Fruit fly (Drosophila melanogaster) whole organism, embryonic: ENCODE measurements around the gene CG13601.

Source experiments
- B-H2 ChIP-seq: fragments of 200-800 bp; sonication (Bioruptor generic); optimal IDR thresholded peaks from 2 replicates; lab custom pipeline; 2018; ENCODE audit warnings: missing biosample characterization, mild to moderate bottlenecking, missing genetic modification characterization
- CG1024 ChIP-seq: fragments of 200-800 bp; sonication (Bioruptor generic); IDR thresholded peaks from 2 replicates; pipeline ENCODE4 v1.3.6; 2022; ENCODE audit warnings: missing biosample characterization, missing genetic modification characterization
- CG10366 ChIP-seq: fragments of 200-800 bp; sonication (Bioruptor generic); IDR thresholded peaks from 2 replicates; pipeline ENCODE4 v1.3.6; 2022; ENCODE audit warnings: missing biosample characterization, missing genetic modification characterization
- CG10979 ChIP-seq: fragments of 200-800 bp; sonication (Bioruptor generic); optimal IDR thresholded peaks from 2 replicates; lab custom pipeline; 2018; ENCODE audit warnings: missing biosample characterization, mild to moderate bottlenecking, missing genetic modification characterization, moderate library complexity
- CG11695 ChIP-seq: fragments of 200-800 bp; sonication (Bioruptor generic); IDR thresholded peaks from 3 replicates; pipeline ENCODE4 v1.3.6; 2022; ENCODE audit warnings: missing biosample characterization, missing genetic modification characterization
- CG12744 ChIP-seq: fragments of 200-800 bp; sonication (Bioruptor generic); optimal IDR thresholded peaks from 2 replicates; lab custom pipeline; 2016; ENCODE audit warnings: missing biosample characterization, missing genetic modification characterization
- CG13624 ChIP-seq: fragments of 200-800 bp; sonication (Bioruptor generic); optimal IDR thresholded peaks from 2 replicates; lab custom pipeline; 2016; ENCODE audit warnings: missing biosample characterization, missing genetic modification characterization
- CG15011 ChIP-seq: fragments of 200-800 bp; sonication (Bioruptor generic); optimal IDR thresholded peaks from 3 replicates; lab custom pipeline; 2018; ENCODE audit warnings: missing biosample characterization, mild to moderate bottlenecking, missing genetic modification characterization
- CG15514 ChIP-seq: fragments of 200-800 bp; sonication (Bioruptor generic); optimal IDR thresholded peaks from 3 replicates; lab custom pipeline; 2017; ENCODE audit warnings: missing biosample characterization, missing genetic modification characterization, mild to moderate bottlenecking, moderate library complexity, missing genetic modification reagents
- CG17612 ChIP-seq: fragments of 200-800 bp; sonication (Bioruptor generic); IDR thresholded peaks from 2 replicates; pipeline ENCODE4 v1.3.6; 2022; ENCODE audit warnings: missing biosample characterization, missing genetic modification characterization
- CG2889 ChIP-seq: fragments of 200-800 bp; sonication (Bioruptor generic); IDR thresholded peaks from 3 replicates; pipeline ENCODE4 v1.3.6; 2022; ENCODE audit warnings: missing biosample characterization, missing genetic modification characterization
- CG31388 ChIP-seq: fragments of 200-800 bp; sonication (Bioruptor generic); optimal IDR thresholded peaks from 2 replicates; lab custom pipeline; 2016; ENCODE audit warnings: missing biosample characterization, missing genetic modification characterization
- CG34422 ChIP-seq: fragments of 200-800 bp; sonication (Bioruptor generic); IDR thresholded peaks from 3 replicates; pipeline ENCODE4 v1.3.6; 2022; ENCODE audit warnings: missing biosample characterization, missing genetic modification characterization
- CG3726 ChIP-seq: fragments of 200-800 bp; sonication (Bioruptor generic); IDR thresholded peaks from 3 replicates; pipeline ENCODE4, ENCODE4 v1.3.6; 2022; ENCODE audit warnings: missing biosample characterization, missing genetic modification characterization
- CG3838 ChIP-seq: fragments of 200-800 bp; sonication (Bioruptor generic); optimal IDR thresholded peaks from 3 replicates; lab custom pipeline; 2016; ENCODE audit warnings: missing biosample characterization, missing genetic modification characterization
- CG4282 ChIP-seq: fragments of 200-800 bp; sonication (Bioruptor generic); optimal IDR thresholded peaks from 2 replicates; lab custom pipeline; 2016; ENCODE audit warnings: missing biosample characterization, missing genetic modification characterization
- CG5180 ChIP-seq: fragments of 200-800 bp; sonication (Bioruptor generic); optimal IDR thresholded peaks from 3 replicates; lab custom pipeline; 2017; ENCODE audit warnings: missing biosample characterization, missing genetic modification characterization, mild to moderate bottlenecking, moderate library complexity, missing genetic modification reagents
- CG6854 ChIP-seq: fragments of 200-800 bp; sonication (Bioruptor generic); optimal IDR thresholded peaks from 3 replicates; lab custom pipeline; 2017; ENCODE audit warnings: missing biosample characterization, mild to moderate bottlenecking, missing genetic modification characterization
- CG7963 ChIP-seq: fragments of 200-800 bp; sonication (Bioruptor generic); IDR thresholded peaks from 3 replicates; pipeline ENCODE4 v1.3.6; 2022; ENCODE audit warnings: missing biosample characterization, missing genetic modification characterization; ENCODE audit not compliant: partially characterized antibody
- CG8290 ChIP-seq, 3 experiments: fragments of 200-800 bp; sonication (Bioruptor generic); optimal IDR thresholded peaks; 2 replicates each; lab custom pipeline; 2016 to 2019; ENCODE audit warnings: missing biosample characterization in 3 of 3, missing genetic modification characterization in 3 of 3, mild to moderate bottlenecking in 2 of 3, moderate library complexity in 1 of 3
- CkIIα-i1 ChIP-seq: fragments of 200-800 bp; sonication (Bioruptor generic); IDR thresholded peaks from 2 replicates; pipeline ENCODE4 v1.3.6; 2022; ENCODE audit warnings: missing biosample characterization, missing genetic modification characterization
- D19B ChIP-seq: fragments of 200-800 bp; sonication (Bioruptor generic); optimal IDR thresholded peaks from 2 replicates; lab custom pipeline; 2017; ENCODE audit warnings: missing biosample characterization, mild to moderate bottlenecking, missing genetic modification characterization
- Dip3 ChIP-seq: fragments of 200-800 bp; sonication (Bioruptor generic); optimal IDR thresholded peaks from 3 replicates; lab custom pipeline; 2016; ENCODE audit warnings: missing biosample characterization, missing genetic modification characterization
- E2f1 ChIP-seq: fragments of 200-800 bp; sonication (Bioruptor generic); IDR thresholded peaks from 2 replicates; pipeline ENCODE4 v1.3.6; 2022; ENCODE audit warnings: missing biosample characterization, missing genetic modification characterization
- Elba2 ChIP-seq: fragments of 200-800 bp; sonication (Bioruptor generic); optimal IDR thresholded peaks from 3 replicates; lab custom pipeline; 2016; ENCODE audit warnings: missing biosample characterization, missing genetic modification characterization
- Ets65A ChIP-seq: fragments of 200-800 bp; sonication (Bioruptor generic); peaks from one replicate; lab custom pipeline; 2016; ENCODE audit warnings: missing biosample characterization, missing genetic modification characterization
- HLH3B ChIP-seq: fragments of 200-800 bp; sonication (Bioruptor generic); IDR thresholded peaks from 2 replicates; pipeline ENCODE4 v1.3.6; 2022; ENCODE audit warnings: missing biosample characterization, missing genetic modification characterization
- HLH54F ChIP-seq: fragments of 200-800 bp; sonication (Bioruptor generic); optimal IDR thresholded peaks from 3 replicates; lab custom pipeline; 2016; ENCODE audit warnings: missing biosample characterization, missing genetic modification characterization
- MTF-1 ChIP-seq: fragments of 200-800 bp; sonication (Bioruptor generic); optimal IDR thresholded peaks from 2 replicates; lab custom pipeline; 2018; ENCODE audit warnings: missing biosample characterization, mild to moderate bottlenecking, missing genetic modification characterization, borderline replicate concordance
- Mrtf ChIP-seq: fragments of 200-800 bp; sonication (Bioruptor generic); IDR thresholded peaks from 3 replicates; pipeline ENCODE4 v1.3.6; 2022; ENCODE audit warnings: missing biosample characterization, missing genetic modification characterization
- Nf-YB ChIP-seq: fragments of 200-800 bp; sonication (Bioruptor generic); optimal IDR thresholded peaks from 3 replicates; lab custom pipeline; 2019; ENCODE audit warnings: missing biosample characterization, mild to moderate bottlenecking, missing genetic modification characterization, moderate library complexity
- Optix ChIP-seq: fragments of 200-800 bp; sonication (Bioruptor generic); IDR thresholded peaks from 3 replicates; pipeline ENCODE4 v1.3.6; 2022; ENCODE audit warnings: missing biosample characterization, missing genetic modification characterization
- Pdp1 ChIP-seq, 2 experiments: fragments of 200-800 bp; sonication (Bioruptor generic); optimal IDR thresholded peaks; 3 replicates each; lab custom pipeline; 2016; ENCODE audit warnings: missing biosample characterization in 2 of 2, missing genetic modification characterization in 2 of 2, mild to moderate bottlenecking in 1 of 2, moderate library complexity in 1 of 2
- Spps ChIP-seq: fragments of 200-800 bp; sonication (Bioruptor generic); optimal IDR thresholded peaks from 2 replicates; lab custom pipeline; 2018; ENCODE audit warnings: missing biosample characterization, mild to moderate bottlenecking, missing genetic modification characterization
- Taf1 ChIP-seq: fragments of 200-800 bp; sonication (Bioruptor generic); IDR thresholded peaks from 2 replicates; pipeline ENCODE4 v1.3.6; 2022; ENCODE audit warnings: missing biosample characterization, missing genetic modification characterization
- bigmax ChIP-seq: fragments of 200-800 bp; sonication (Bioruptor generic); optimal IDR thresholded peaks from 2 replicates; lab custom pipeline; 2018; ENCODE audit warnings: missing biosample characterization, mild to moderate bottlenecking, missing genetic modification characterization
- br ChIP-seq: fragments of >200 bp; optimal IDR thresholded peaks from 2 replicates; lab custom pipeline; 2017
- chn ChIP-seq: fragments of 200-800 bp; sonication (Bioruptor generic); optimal IDR thresholded peaks from 2 replicates; lab custom pipeline; 2016; ENCODE audit warnings: missing biosample characterization, missing genetic modification characterization
- dimm ChIP-seq: fragments of 200-800 bp; sonication (Bioruptor generic); IDR thresholded peaks from 2 replicates; pipeline ENCODE4 v1.3.6; 2022; ENCODE audit warnings: missing biosample characterization, missing genetic modification characterization
- dmrt11E ChIP-seq: fragments of 200-800 bp; sonication (Bioruptor generic); optimal IDR thresholded peaks from 3 replicates; lab custom pipeline; 2018; ENCODE audit warnings: missing biosample characterization, mild to moderate bottlenecking, missing genetic modification characterization, moderate library complexity
- fd3F ChIP-seq: fragments of 200-800 bp; sonication (Bioruptor generic); optimal IDR thresholded peaks from 2 replicates; lab custom pipeline; 2018; ENCODE audit warnings: missing biosample characterization, mild to moderate bottlenecking, missing genetic modification characterization, moderate library complexity
- grau ChIP-seq: fragments of 200-800 bp; optimal IDR thresholded peaks from 3 replicates; lab custom pipeline; 2019; ENCODE audit warnings: missing biosample characterization, mild to moderate bottlenecking, missing genetic modification characterization, moderate library complexity
- knrl ChIP-seq: fragments of 200-800 bp; sonication (Bioruptor generic); IDR thresholded peaks from 3 replicates; pipeline ENCODE4 v1.3.6; 2022; ENCODE audit warnings: missing biosample characterization, missing genetic modification characterization; ENCODE audit not compliant: partially characterized antibody
- lmd ChIP-seq: fragments of 200-800 bp; sonication (Bioruptor generic); IDR thresholded peaks from 2 replicates; pipeline ENCODE4 v1.3.6; 2022; ENCODE audit warnings: missing biosample characterization, missing genetic modification characterization
- oc ChIP-seq: fragments of 200-800 bp; sonication (Bioruptor generic); optimal IDR thresholded peaks from 2 replicates; lab custom pipeline; 2018; ENCODE audit warnings: missing biosample characterization, mild to moderate bottlenecking, missing genetic modification characterization, moderate library complexity
- pros ChIP-seq: fragments of 200-800 bp; sonication (Bioruptor generic); optimal IDR thresholded peaks from 3 replicates; lab custom pipeline; 2019; ENCODE audit warnings: missing biosample characterization, mild to moderate bottlenecking, missing genetic modification characterization, moderate library complexity
- scrt ChIP-seq: fragments of 200-800 bp; sonication (Bioruptor generic); optimal IDR thresholded peaks from 2 replicates; lab custom pipeline; 2018; ENCODE audit warnings: missing biosample characterization, mild to moderate bottlenecking, missing genetic modification characterization, moderate library complexity
- shn ChIP-seq: fragments of 200-800 bp; sonication (Bioruptor generic); optimal IDR thresholded peaks from 3 replicates; lab custom pipeline; 2016; ENCODE audit warnings: missing biosample characterization, missing genetic modification characterization
- sna ChIP-seq: fragments of 200-800 bp; sonication (Bioruptor generic); IDR thresholded peaks from 2 replicates; pipeline ENCODE4 v1.3.6; 2022; ENCODE audit warnings: missing biosample characterization, missing genetic modification characterization; ENCODE audit not compliant: partially characterized antibody
- tin ChIP-seq: fragments of 200-800 bp; sonication (Bioruptor generic); optimal IDR thresholded peaks from 3 replicates; lab custom pipeline; 2016; ENCODE audit warnings: missing biosample characterization, missing genetic modification characterization

The CG13601 gene

DNA sequence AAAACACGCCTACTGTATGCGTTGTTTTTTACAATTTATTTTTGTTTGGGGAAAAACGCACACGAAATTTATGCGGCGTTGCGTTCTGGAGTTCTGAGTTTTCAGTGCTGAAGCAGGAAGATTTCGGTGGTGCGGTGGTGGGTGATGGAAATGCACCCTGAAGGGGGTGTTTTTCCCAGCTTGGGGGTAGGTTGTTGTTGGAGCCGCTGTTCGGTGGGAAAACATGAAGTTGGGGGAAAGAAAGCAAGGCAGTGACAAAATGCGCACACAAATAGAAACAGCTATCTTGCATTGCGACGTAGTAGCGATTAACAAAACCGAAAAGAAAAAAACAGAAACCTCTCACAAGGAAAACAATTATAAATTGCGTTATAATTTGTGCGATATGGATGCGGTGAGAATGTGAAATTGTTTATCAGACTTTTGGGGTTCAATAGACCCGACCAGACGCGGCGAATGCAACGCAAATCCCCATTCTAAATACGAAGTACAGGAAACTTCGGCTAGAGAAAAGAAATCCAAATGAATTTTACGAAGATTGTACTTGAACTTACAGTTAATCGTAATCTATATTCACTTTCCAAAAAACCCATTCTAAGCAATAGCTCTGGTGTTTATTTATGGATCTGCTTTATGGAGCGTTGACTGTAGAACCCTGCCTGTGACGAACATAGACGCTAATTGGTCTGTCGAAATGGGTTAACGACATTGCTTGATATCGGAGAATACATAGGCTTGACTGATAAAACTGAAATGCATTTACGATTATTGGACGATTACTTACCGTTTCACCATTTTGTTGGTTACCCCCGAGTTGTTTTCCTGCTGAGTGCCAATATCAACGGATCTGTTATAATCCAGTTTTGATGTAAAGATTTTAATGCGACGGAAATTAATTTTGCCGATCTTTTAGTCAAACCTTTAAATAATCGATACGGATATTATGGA, 38.9 kb downstream of the CG13601 start (continued):
- TF ChIP-seq CG15011 (GFP tag; lab: Kevin White, UChicago) (no peak), CG11695 (GFP tag; lab: Robert Waterston, UW) (no peak), CG15514 (GFP tag; lab: Kevin White, UChicago) (no peak), lmd (GFP tag; lab: Robert Waterston, UW) (peak; percentile 27; the same call in 1 of the 2 replicates), grau (tag; lab: Kevin White, UChicago) (peak; percentile 90), CG17612 (GFP tag; lab: Robert Waterston, UW) (no peak), CG3726 (GFP tag; lab: Robert Waterston, UW) (no peak), dmrt11E (peak; percentile 3), CG8290 (GFP tag; optimal IDR thresholded peaks at IDR 0.05; lab: Kevin White, UChicago) (no peak), CG8290 (tag; optimal IDR thresholded peaks at IDR 0.05; lab: Kevin White, UChicago) (peak in 1 of 2 experiments; percentile 21), chn (GFP tag; lab: Kevin White, UChicago) (no peak), CG31388 (GFP tag; lab: Kevin White, UChicago) (no peak), Spps (tag; lab: Kevin White, UChicago) (no peak), B-H2 (GFP tag; lab: Kevin White, UChicago) (no peak), sna (no peak), pros (GFP tag; lab: Kevin White, UChicago) (peak; percentile 28), HLH54F (GFP tag; lab: Kevin White, UChicago) (no peak), CG10366 (no peak; the same call in 1 of the 2 replicates), CG4282 (GFP tag; lab: Kevin White, UChicago) (no peak), CG2889 (GFP tag; lab: Robert Waterston, UW) (no peak), knrl (GFP tag; lab: Robert Waterston, UW) (no peak), CG3838 (GFP tag; lab: Kevin White, UChicago) (no peak), CG10979 (tag; lab: Kevin White, UChicago) (peak; percentile 30), CG1024 (GFP tag; lab: Robert Waterston, UW) (no peak), Nf-YB (GFP tag; lab: Kevin White, UChicago) (peak; percentile 19), CG12744 (GFP tag; lab: Kevin White, UChicago) (no peak), CG13624 (GFP tag; lab: Kevin White, UChicago) (no peak), bigmax (no peak), dimm (GFP tag; lab: Robert Waterston, UW) (no peak), HLH3B (GFP tag; lab: Robert Waterston, UW) (peak; percentile 57; the same call in 1 of the 2 replicates), E2f1 (GFP tag; lab: Robert Waterston, UW) (no peak), Taf1 (GFP tag; lab: Robert Waterston, UW) (no peak), oc (tag; lab: Kevin White, UChicago) (no peak), tin (GFP tag; lab: Kevin White, UChicago) (no peak), shn (GFP tag; lab: Kevin White, UChicago) (no peak), Optix (GFP tag; lab: Robert Waterston, UW) (no peak), Mrtf (no peak), CG6854 (GFP tag; lab: Kevin White, UChicago) (no peak)

- no peak for TF ChIP-seq CG7963
- TF ChIP-seq Ets65A (GFP tag; lab: Kevin White, UChicago), result peak; percentile 65
- TF ChIP-seq Elba2 (GFP tag; lab: Kevin White, UChicago), result no peak
- no peak for TF ChIP-seq CG5180 (GFP tag; lab: Kevin White, UChicago)
- no peak for TF ChIP-seq D19B (GFP tag; lab: Kevin White, UChicago)
- TF ChIP-seq fd3F, result no peak
- no peak; the same call in 2 of the 3 replicates for TF ChIP-seq CG34422
- no peak for TF ChIP-seq CkIIα-i1 (GFP tag; lab: Robert Waterston, UW)
- no peak for TF ChIP-seq scrt (GFP tag; lab: Kevin White, UChicago)
- no peak for TF ChIP-seq Dip3 (GFP tag; lab: Kevin White, UChicago)
- TF ChIP-seq Pdp1 (GFP tag; optimal IDR thresholded peaks at IDR 0.05; lab: Kevin White, UChicago), result no peak
- TF ChIP-seq br (lab: Kevin White, UChicago), result no peak
- TF ChIP-seq MTF-1 (GFP tag; lab: Kevin White, UChicago), result no peak
- no peak for TF ChIP-seq Spps (tag; lab: Kevin White, UChicago)
Measured at dm6 chr3R:23887572-23887971, 39.9 kb downstream of the CG13601 start.
